Worm (Caenorhabditis elegans): ENCODE measurements around the gene lgc-5.

Gene lgc-5

DNA sequence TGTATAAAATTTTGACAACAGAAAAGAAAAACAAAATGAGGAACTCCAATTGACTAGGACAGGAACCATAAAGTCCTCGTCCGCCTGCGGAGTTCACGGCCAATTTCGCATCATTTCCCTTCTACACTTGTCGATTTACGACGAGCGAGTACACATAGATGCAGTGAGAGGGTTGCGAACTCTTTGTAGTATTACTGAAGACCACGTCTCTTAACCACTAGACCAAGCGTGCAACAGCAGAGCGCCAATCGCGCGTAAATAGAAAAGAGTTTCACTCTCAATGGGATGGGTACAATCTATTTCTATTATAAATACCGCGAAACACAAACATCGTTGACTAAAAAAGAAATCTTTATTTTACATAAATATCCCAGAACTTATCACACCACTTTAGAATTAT is 32.9 kb downstream of the lgc-5 start (continued):
- peak in 1 of 2 experiments; percentile 50 for TF ChIP-seq let-607 (tag; optimal IDR thresholded peaks at IDR 0.05)
- no peak for TF ChIP-seq nhr-179 (tag; optimal IDR thresholded peaks at IDR 0.05)
- no peak for TF ChIP-seq F57C9.4 (tag; optimal IDR thresholded peaks at IDR 0.05)
- peak; percentile 59; the same call in 1 of the 2 replicates for TF ChIP-seq mcd-1 (GFP tag; IDR thresholded peaks at IDR 0.05)
- no peak for TF ChIP-seq akir-1 (GFP tag; optimal IDR thresholded peaks at IDR 0.05)
- peak; percentile 63 for TF ChIP-seq hmg-1.2 (GFP tag; IDR thresholded peaks at IDR 0.05)
- TF ChIP-seq madf-6 (GFP tag; IDR thresholded peaks at IDR 0.05) = peak; percentile 58; the same call in 1 of the 2 replicates
- 0 out of 2 replicates have a peak, but pooled peaks have one; percentile 35 for TF ChIP-seq Y56A3A.18 (GFP tag; IDR thresholded peaks at IDR 0.05)
- peak; percentile 85 for TF ChIP-seq ZK185.1 (tag; optimal IDR thresholded peaks at IDR 0.05; ENCODE audit: poor library complexity, severe bottlenecking)
- 0 out of 2 replicates have a peak, but pooled peaks have one; percentile 70 for TF ChIP-seq ceh-58 (GFP tag; IDR thresholded peaks at IDR 0.05)
- TF ChIP-seq nhr-80 (tag; optimal IDR thresholded peaks at IDR 0.05) = peak; percentile 60
- no peak for TF ChIP-seq hlh-26 (GFP tag; conservative IDR thresholded peaks at IDR 0.05)
- no peak for TF ChIP-seq ztf-3 (GFP tag; optimal IDR thresholded peaks at IDR 0.05)
- TF ChIP-seq mel-28 (tag; optimal IDR thresholded peaks at IDR 0.05; ENCODE audit: borderline replicate concordance) = no peak
- TF ChIP-seq T07F8.4 (tag; optimal IDR thresholded peaks at IDR 0.05) = peak; percentile 76
- TF ChIP-seq snpc-3.4 (tag; optimal IDR thresholded peaks at IDR 0.05) = peak; percentile 82
- no peak for TF ChIP-seq gei-17 (GFP tag; optimal IDR thresholded peaks at IDR 0.05)
- TF ChIP-seq ztf-26 (tag; optimal IDR thresholded peaks at IDR 0.05) = peak; percentile 42
- no peak for TF ChIP-seq F10E7.11 (tag; optimal IDR thresholded peaks at IDR 0.05)
- peak; percentile 31 for TF ChIP-seq F23B12.7 (tag; optimal IDR thresholded peaks at IDR 0.05; ENCODE audit: insufficient read depth)
- peak; percentile 84 for TF ChIP-seq snpc-1.3 (tag; optimal IDR thresholded peaks at IDR 0.05; ENCODE audit: insufficient read depth)
- peak; percentile 56 for TF ChIP-seq ceh-79 (tag; optimal IDR thresholded peaks at IDR 0.05)
- TF ChIP-seq madf-8 (GFP tag; conservative IDR thresholded peaks at IDR 0.05) = 0 out of 2 replicates have a peak, but pooled peaks have one; percentile 25
- peak; percentile 80 for TF ChIP-seq Y95B8A.8 (GFP tag; IDR thresholded peaks at IDR 0.05)
- TF ChIP-seq F55B11.4 (tag; optimal IDR thresholded peaks at IDR 0.05; ENCODE audit: borderline replicate concordance, insufficient read depth) = no peak
- no peak for TF ChIP-seq cebp-2 (GFP tag; IDR thresholded peaks at IDR 0.05)
- no peak for TF ChIP-seq let-526 (GFP tag; IDR thresholded peaks at IDR 0.05)
- peak; percentile 44 for TF ChIP-seq lsl-1 (GFP tag; optimal IDR thresholded peaks at IDR 0.05)
- TF ChIP-seq ceh-91 (GFP tag; IDR thresholded peaks at IDR 0.05) = no peak
- peak; percentile 67 for TF ChIP-seq attf-3 (GFP tag; conservative IDR thresholded peaks at IDR 0.05)
- TF ChIP-seq K11D2.4 (GFP tag; IDR thresholded peaks at IDR 0.05) = peak; percentile 33; the same call in 1 of the 2 replicates
- peak; percentile 18 for TF ChIP-seq efl-1 (GFP tag; optimal IDR thresholded peaks at IDR 0.05)
- TF ChIP-seq F49E8.2 (tag; optimal IDR thresholded peaks at IDR 0.05; ENCODE audit: insufficient read depth) = peak; percentile 57
- peak; percentile 21 for TF ChIP-seq nhr-27 (tag; optimal IDR thresholded peaks at IDR 0.05)
- peak; percentile 84 for TF ChIP-seq lin-26 (GFP tag; IDR thresholded peaks at IDR 0.05)
- no peak for TF ChIP-seq nhr-120 (GFP tag; IDR thresholded peaks at IDR 0.05)
- peak; percentile 78 for TF ChIP-seq hrde-1 (tag; optimal IDR thresholded peaks at IDR 0.05; ENCODE audit: borderline replicate concordance)
- TF ChIP-seq lsy-27 (tag; optimal IDR thresholded peaks at IDR 0.05; ENCODE audit: borderline replicate concordance, insufficient read depth) = peak; percentile 71
- no peak for TF ChIP-seq ztf-22 (GFP tag; optimal IDR thresholded peaks at IDR 0.05)
- TF ChIP-seq aptf-2 (GFP tag; conservative IDR thresholded peaks at IDR 0.05) = no peak
- TF ChIP-seq snpc-4 (GFP tag; optimal IDR thresholded peaks at IDR 0.05) = peak; percentile 86
- TF ChIP-seq snpc-4 (tag; optimal IDR thresholded peaks at IDR 0.05) = peak in 3 of 4 experiments; percentile 70 to 74 (median 71)
- no peak for TF ChIP-seq dpff-1 (tag; optimal IDR thresholded peaks at IDR 0.05)
- no peak for TF ChIP-seq F39B2.1 (GFP tag; IDR thresholded peaks at IDR 0.05)
- TF ChIP-seq K12H6.12 (tag; optimal IDR thresholded peaks at IDR 0.05) = peak; percentile 9
- peak; percentile 44; the same call in 1 of the 2 replicates for TF ChIP-seq ztf-25 (GFP tag; IDR thresholded peaks at IDR 0.05)
